Fruit fly (Drosophila melanogaster): Measurements from ENCODE around the gene CG13733.

Gene CG13733

dm6 chr3L:17500315-17500985 is 21.7 kb upstream of the CG13733 start (continued):
- TF ChIP-seq CG12299 (tag; optimal IDR thresholded peaks at IDR 0.05) (no peak), CG12219 (GFP tag; optimal IDR thresholded peaks at IDR 0.05) (no peak), Xbp1 (GFP tag; optimal IDR thresholded peaks at IDR 0.05) (no peak), sisA (GFP tag; IDR thresholded peaks at IDR 0.05) (no peak), BEAF-32 (GFP tag; optimal IDR thresholded peaks at IDR 0.05) (no peak), sens (GFP tag) (peak; percentile 10), Fer2 (tag; optimal IDR thresholded peaks at IDR 0.05) (no peak), CG3281 (GFP tag; optimal IDR thresholded peaks at IDR 0.05) (no peak), CG12769 (tag; optimal IDR thresholded peaks at IDR 0.05) (no peak), seq (GFP tag; IDR thresholded peaks at IDR 0.05) (no peak), Optix (GFP tag; IDR thresholded peaks at IDR 0.05) (no peak), lbe (GFP tag; optimal IDR thresholded peaks at IDR 0.05) (no peak), CG31388 (GFP tag; optimal IDR thresholded peaks at IDR 0.05) (no peak), Dref (GFP tag; IDR thresholded peaks at IDR 0.05) (no peak), CG2712 (tag; optimal IDR thresholded peaks at IDR 0.05) (no peak), Trl (optimal IDR thresholded peaks at IDR 0.05) (peak in 1 of 2 experiments; percentile 28), Trl (GFP tag; optimal IDR thresholded peaks at IDR 0.05) (no peak), CG8765 (GFP tag; IDR thresholded peaks at IDR 0.05) (no peak), Dip2 (GFP tag; IDR thresholded peaks at IDR 0.05) (no peak), stwl (tag; optimal IDR thresholded peaks at IDR 0.05) (no peak), CG15479 (GFP tag; optimal IDR thresholded peaks at IDR 0.05) (peak; percentile 76), NC2β (GFP tag; optimal IDR thresholded peaks at IDR 0.05) (no peak), CG9817 (tag; optimal IDR thresholded peaks at IDR 0.05) (no peak), lov (optimal IDR thresholded peaks at IDR 0.05) (no peak), lov (GFP tag; IDR thresholded peaks at IDR 0.05) (no peak), Hsf (GFP tag; optimal IDR thresholded peaks at IDR 0.05) (no peak), CG17612 (GFP tag; IDR thresholded peaks at IDR 0.05) (no peak), Dek (tag; optimal IDR thresholded peaks at IDR 0.05) (no peak), Drgx (GFP tag; IDR thresholded peaks at IDR 0.05) (peak; percentile 38), Six4 (GFP tag; optimal IDR thresholded peaks at IDR 0.05) (no peak), cato (GFP tag; optimal IDR thresholded peaks at IDR 0.05; ENCODE audit: borderline replicate concordance) (no peak), CG15011 (GFP tag; optimal IDR thresholded peaks at IDR 0.05) (no peak), pnt (GFP tag; optimal IDR thresholded peaks at IDR 0.05) (no peak), dmrt99B (tag; optimal IDR thresholded peaks at IDR 0.05) (no peak), sqz (GFP tag; optimal IDR thresholded peaks at IDR 0.05) (no peak), zen2 (GFP tag; IDR thresholded peaks at IDR 0.05; ENCODE audit: partially characterized antibody) (no peak), nom (GFP tag; optimal IDR thresholded peaks at IDR 0.05) (peak; percentile 43)

- TF ChIP-seq CG7372 (GFP tag; IDR thresholded peaks at IDR 0.05) (peak; percentile 58; the same call in 1 of the 2 replicates), cg (GFP tag; optimal IDR thresholded peaks at IDR 0.05) (peak; percentile 15), Abd-B (GFP tag; optimal IDR thresholded peaks at IDR 0.05) (no peak)
These were observed 20.4 kb upstream of the CG13733 start for dm6 chr3L:17498952-17499710.
